Worm (Caenorhabditis elegans): Measurements from ENCODE around the gene rgs-10.

- TF ChIP-seq pha-4 (tag; optimal IDR thresholded peaks at IDR 0.05) = no peak
- TF ChIP-seq mep-1 (tag; optimal IDR thresholded peaks at IDR 0.05) = no peak
- no peak for TF ChIP-seq ztf-11 (tag; optimal IDR thresholded peaks at IDR 0.05)
- no peak for TF ChIP-seq nhr-28 (tag; optimal IDR thresholded peaks at IDR 0.05)
- TF ChIP-seq blmp-1 (tag; optimal IDR thresholded peaks at IDR 0.05) = no peak
- no peak for TF ChIP-seq unc-39 (tag; optimal IDR thresholded peaks at IDR 0.05)
- TF ChIP-seq lsy-2 (tag; optimal IDR thresholded peaks at IDR 0.05) = no peak
- no peak for TF ChIP-seq elt-3 (tag; optimal IDR thresholded peaks at IDR 0.05)
- no peak for TF ChIP-seq M03D4.4 (tag; optimal IDR thresholded peaks at IDR 0.05)
- no peak for TF ChIP-seq snpc-4 (tag; optimal IDR thresholded peaks at IDR 0.05)
- TF ChIP-seq nhr-12 (tag; optimal IDR thresholded peaks at IDR 0.05) = no peak
- TF ChIP-seq elt-1 (tag; optimal IDR thresholded peaks at IDR 0.05; ENCODE audit: borderline replicate concordance, insufficient read depth) = no peak
- no peak for TF ChIP-seq unc-120 (tag; optimal IDR thresholded peaks at IDR 0.05; ENCODE audit: poor library complexity, severe bottlenecking)
Measured at ce11 chrX:14960841-14961240, 1.7 kb upstream of the rgs-10 start.

All from whole organism, mixed stage, embryonic.